Fruit fly (Drosophila melanogaster) whole organism, embryonic: ENCODE measurements around the gene AANATL7.

ENCODE experiments used
- Sox102F ChIP-seq: fragments of 200-800 bp; sonication (Bioruptor generic); optimal IDR thresholded peaks from 2 replicates; lab custom pipeline; 2018; ENCODE audit warnings: missing biosample characterization, mild to moderate bottlenecking, missing genetic modification characterization, moderate library complexity
- esg ChIP-seq: fragments of 200-800 bp; sonication (Bioruptor generic); conservative IDR thresholded peaks from 2 replicates; pipeline ENCODE4 v1.3.6; 2022; ENCODE audit warnings: missing biosample characterization, missing genetic modification characterization

DNA sequence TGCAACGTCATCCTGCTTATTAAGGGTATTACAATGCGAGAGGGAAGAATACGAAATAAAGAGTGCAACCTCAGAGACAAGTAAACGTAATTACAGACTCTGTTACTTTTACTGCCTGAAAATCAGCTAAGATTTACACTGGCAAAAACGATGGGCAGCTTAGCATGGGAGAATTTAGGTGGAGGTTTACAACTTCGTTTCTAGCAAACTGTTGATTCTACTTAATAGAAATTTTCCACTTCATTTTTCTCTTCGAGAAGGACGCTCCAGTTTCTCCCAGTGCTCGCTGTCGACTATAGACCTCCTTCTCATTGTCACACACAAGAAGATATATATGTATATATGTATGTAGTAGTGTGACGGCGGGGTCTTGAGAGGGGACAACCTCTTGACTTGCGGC, 44.6 kb upstream of the AANATL7 start:
- TF ChIP-seq Sox102F (peak; percentile 37), esg (peak; percentile 29; the same call in 1 of the 2 replicates)
